Fruit fly (Drosophila melanogaster) whole organism, prepupa: Measurements from ENCODE around the gene CG43796.

Source experiments
- CG10669 ChIP-seq: fragments of 200-800 bp; sonication (Bioruptor generic); optimal IDR thresholded peaks from 3 replicates; lab custom pipeline; 2018; ENCODE audit warnings: missing biosample characterization, mild to moderate bottlenecking, missing genetic modification characterization, moderate library complexity
- CG11902 ChIP-seq: fragments of 200-800 bp; sonication (Bioruptor generic); optimal IDR thresholded peaks from 3 replicates; lab custom pipeline; 2016; ENCODE audit warnings: missing biosample characterization, missing genetic modification characterization
- CG16779 ChIP-seq: fragments of 200-800 bp; sonication (Bioruptor generic); optimal IDR thresholded peaks from 3 replicates; lab custom pipeline; 2017; ENCODE audit warnings: missing biosample characterization, mild to moderate bottlenecking, missing genetic modification characterization
- CG3032 ChIP-seq: fragments of 200-800 bp; optimal IDR thresholded peaks from 2 replicates; lab custom pipeline; 2019; ENCODE audit warnings: missing biosample characterization, mild to moderate bottlenecking, missing genetic modification characterization, moderate library complexity
- CG32006 ChIP-seq: fragments of 200-800 bp; sonication (Bioruptor generic); optimal IDR thresholded peaks from 3 replicates; lab custom pipeline; 2017; ENCODE audit warnings: missing biosample characterization, mild to moderate bottlenecking, missing genetic modification characterization
- CG34406 ChIP-seq: fragments of 200-800 bp; sonication (Bioruptor generic); optimal IDR thresholded peaks from 3 replicates; lab custom pipeline; 2016; ENCODE audit warnings: missing biosample characterization, missing genetic modification characterization
- CG8632 ChIP-seq: fragments of 200-800 bp; sonication (Bioruptor generic); optimal IDR thresholded peaks from 3 replicates; lab custom pipeline; 2016; ENCODE audit warnings: missing biosample characterization, missing genetic modification characterization
- Hr38 ChIP-seq: sonication (Bioruptor generic); optimal IDR thresholded peaks from 2 replicates; lab custom pipeline; 2016; ENCODE audit warnings: missing biosample characterization, missing genetic modification characterization
- OdsH ChIP-seq: fragments of 200-800 bp; sonication (Bioruptor generic); optimal IDR thresholded peaks from 3 replicates; lab custom pipeline; 2016; ENCODE audit warnings: missing biosample characterization, missing genetic modification characterization
- Sox102F ChIP-seq: fragments of 200-800 bp; sonication (Bioruptor generic); optimal IDR thresholded peaks from 2 replicates; lab custom pipeline; 2016; ENCODE audit warnings: missing biosample characterization, mild to moderate bottlenecking, missing genetic modification characterization
- Sox15 ChIP-seq: fragments of 200-800 bp; sonication (Bioruptor generic); optimal IDR thresholded peaks from 3 replicates; lab custom pipeline; 2016; ENCODE audit warnings: missing biosample characterization, missing genetic modification characterization
- achi ChIP-seq: fragments of 200-800 bp; sonication (Bioruptor generic); optimal IDR thresholded peaks from 3 replicates; lab custom pipeline; 2016; ENCODE audit warnings: missing biosample characterization, missing genetic modification characterization
- lz ChIP-seq: fragments of 200-800 bp; sonication (Bioruptor generic); optimal IDR thresholded peaks from 3 replicates; lab custom pipeline; 2016; ENCODE audit warnings: missing biosample characterization, missing genetic modification characterization

dm6 chr2L:8451497-8451896, 30.7 kb upstream of the CG43796 start:
- TF ChIP-seq CG16779 (tag; lab: Kevin White, UChicago) = no peak
- TF ChIP-seq lz (GFP tag; lab: Kevin White, UChicago) = no peak
- no peak for TF ChIP-seq Hr38
- TF ChIP-seq OdsH = no peak
- no peak for TF ChIP-seq CG11902 (GFP tag; lab: Kevin White, UChicago)
- no peak for TF ChIP-seq CG3032 (tag; lab: Kevin White, UChicago)
- no peak for TF ChIP-seq Sox102F (GFP tag; lab: Kevin White, UChicago)
- TF ChIP-seq CG10669 = no peak
- no peak for TF ChIP-seq achi
- TF ChIP-seq CG32006 (GFP tag; lab: Kevin White, UChicago) = no peak
- no peak for TF ChIP-seq CG8632 (GFP tag; lab: Kevin White, UChicago)
- TF ChIP-seq CG34406 (GFP tag; lab: Kevin White, UChicago) = no peak
- TF ChIP-seq Sox15 = no peak
